Worm (Caenorhabditis elegans) whole organism, young adult: ENCODE results near the gene tnt-3.

ENCODE experiments used
- B0261.1 ChIP-seq: sonication (generic microtip); optimal IDR thresholded peaks from 2 replicates; lab custom pipeline; 2016; ENCODE audit warnings: mild to moderate bottlenecking, missing genetic modification characterization, moderate library complexity, missing compliant biosample characterization
- ama-1 ChIP-seq, 3 experiments: fragments of 150-350 bp in 1 of 3; sonication (generic microtip) in 2 of 3; optimal IDR thresholded peaks; 2 replicates each; lab custom pipeline; 2014 to 2018; ENCODE audit warnings: missing biosample characterization in 2 of 3, missing genetic modification characterization in 2 of 3, missing genetic modification reagents in 2 of 3
- aptf-3 ChIP-seq: fragments of 200-800 bp; sonication (Bioruptor generic); IDR thresholded peaks from 2 replicates; pipeline ENCODE4 v1.3.6; 2022; ENCODE audit warnings: missing genetic modification characterization, missing compliant biosample characterization
- ceh-27 ChIP-seq: fragments of 200-800 bp; sonication (Bioruptor generic); optimal IDR thresholded peaks from 2 replicates; lab custom pipeline; 2018; ENCODE audit warnings: mild to moderate bottlenecking, missing genetic modification characterization, moderate library complexity, missing compliant biosample characterization
- ceh-40 ChIP-seq: fragments of 200-800 bp; sonication (Bioruptor generic); IDR thresholded peaks from 2 replicates; pipeline ENCODE4 v1.3.6; 2022; ENCODE audit warnings: missing genetic modification characterization, missing compliant biosample characterization
- dpl-1 ChIP-seq: fragments of 150-350 bp; optimal IDR thresholded peaks from 2 replicates; lab custom pipeline; 2014; ENCODE audit warnings: missing biosample characterization, missing genetic modification reagents, missing genetic modification characterization
- egl-44 ChIP-seq: fragments of 200-800 bp; sonication (Bioruptor generic); IDR thresholded peaks from 2 replicates; pipeline ENCODE4 v1.3.6; 2022; ENCODE audit warnings: missing genetic modification reagents, missing genetic modification characterization, missing compliant biosample characterization
- hlh-12 ChIP-seq: sonication (generic microtip); optimal IDR thresholded peaks from 2 replicates; lab custom pipeline; 2016; ENCODE audit warnings: missing genetic modification characterization, missing compliant biosample characterization
- lir-1 ChIP-seq: fragments of 200-800 bp; sonication (Bioruptor generic); conservative IDR thresholded peaks from 2 replicates; pipeline ENCODE4 v1.3.6; 2022; ENCODE audit warnings: missing genetic modification reagents, missing genetic modification characterization, missing compliant biosample characterization
- nhr-179 ChIP-seq: sonication (generic microtip); optimal IDR thresholded peaks from 2 replicates; lab custom pipeline; 2016; ENCODE audit warnings: mild to moderate bottlenecking, missing genetic modification characterization, missing compliant biosample characterization
- snpc-3.4 ChIP-seq: sonication (generic microtip); optimal IDR thresholded peaks from 2 replicates; lab custom pipeline; 2017; ENCODE audit warnings: missing genetic modification characterization, mild to moderate bottlenecking, missing compliant biosample characterization, antibody characterized with exemption, moderate library complexity, missing genotype, missing genetic modification reagents
- xnd-1 ChIP-seq: sonication (generic microtip); optimal IDR thresholded peaks from 2 replicates; lab custom pipeline; 2016; ENCODE audit warnings: missing genotype, missing genetic modification reagents, missing genetic modification characterization, missing compliant biosample characterization
- ztf-25 ChIP-seq: fragments of 200-800 bp; sonication (Bioruptor generic); IDR thresholded peaks from 2 replicates; pipeline ENCODE4 v1.3.6; 2022; ENCODE audit warnings: missing genetic modification reagents, missing genetic modification characterization, missing compliant biosample characterization

DNA sequence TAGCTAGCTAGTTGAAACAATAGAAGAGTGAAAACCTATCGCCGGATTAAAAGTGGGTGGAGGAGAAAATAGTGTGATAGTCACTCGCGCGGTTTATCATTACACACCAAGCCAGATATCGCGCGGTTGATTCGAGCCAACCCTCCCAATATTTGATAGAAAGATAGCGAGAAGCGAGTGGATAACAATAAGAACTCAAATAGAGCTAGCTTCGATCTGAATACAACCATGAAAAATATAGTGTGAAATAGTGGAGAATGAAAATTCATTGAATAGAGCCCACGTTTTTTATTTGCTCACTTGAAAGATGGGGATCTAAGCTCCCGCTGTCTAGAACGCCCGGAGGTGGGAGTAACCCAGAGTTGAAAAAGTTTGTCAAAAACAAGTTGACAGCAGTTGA is at the start of gene tnt-3:
- no peak for TF ChIP-seq B0261.1 (tag; lab: Kevin White, UChicago)
- TF ChIP-seq hlh-12 (tag; lab: Kevin White, UChicago): no peak
- no peak for TF ChIP-seq ceh-27 (GFP tag; lab: Kevin White, UChicago)
- no peak for TF ChIP-seq lir-1 (GFP tag; lab: Robert Waterston, UW)
- TF ChIP-seq xnd-1 (tag; lab: Kevin White, UChicago): no peak
- no peak for TF ChIP-seq dpl-1 (GFP tag; lab: Kevin White, UChicago)
- no peak for TF ChIP-seq ztf-25
- TF ChIP-seq ceh-40 (GFP tag; lab: Robert Waterston, UW): no peak
- TF ChIP-seq aptf-3 (GFP tag; lab: Robert Waterston, UW): no peak
- no peak for TF ChIP-seq snpc-3.4 (tag; lab: Kevin White, UChicago)
- no peak for TF ChIP-seq nhr-179 (tag; lab: Kevin White, UChicago)
- TF ChIP-seq egl-44 (GFP tag; lab: Robert Waterston, UW): no peak
- no peak for TF ChIP-seq ama-1 (optimal IDR thresholded peaks at IDR 0.05; lab: Kevin White, UChicago)
- TF ChIP-seq ama-1 (GFP tag; optimal IDR thresholded peaks at IDR 0.05; lab: Kevin White, UChicago): no peak
